Worm (Caenorhabditis elegans) whole organism, mixed stage, embryonic: ENCODE measurements around the gene F40G12.11.

Experiments
- elt-3 ChIP-seq: fragments of 150-350 bp; optimal IDR thresholded peaks from 2 replicates; lab custom pipeline; 2014; ENCODE audit warnings: missing biosample characterization, missing genetic modification characterization
- mls-2 ChIP-seq: sonication (generic microtip); optimal IDR thresholded peaks from 2 replicates; lab custom pipeline; 2016; ENCODE audit warnings: mild to moderate bottlenecking, missing genetic modification characterization, moderate library complexity, missing compliant biosample characterization

- TF ChIP-seq elt-3 (tag; lab: Kevin White, UChicago): no peak
- no peak for TF ChIP-seq mls-2 (tag; lab: Kevin White, UChicago)
Measured at ce11 chrV:14299569-14300064, 13.6 kb downstream of the F40G12.11 start, which contains the start of the genes spig-3 and F14D7.12.
